Worm (Caenorhabditis elegans) whole organism, L2 larva: ENCODE measurements around the gene ZC449.2.

Experiments used
- Y55F3AM.14 ChIP-seq: fragments of 200-800 bp; sonication (Bioruptor generic); optimal IDR thresholded peaks from 2 replicates; lab custom pipeline; 2018; ENCODE audit warnings: mild to moderate bottlenecking, missing genetic modification characterization, missing compliant biosample characterization
- alr-1 ChIP-seq: fragments of 150-350 bp; optimal IDR thresholded peaks from 2 replicates; lab custom pipeline; 2014; ENCODE audit warnings: missing biosample characterization, missing genetic modification characterization
- ama-1 ChIP-seq: fragments of 150-350 bp; optimal IDR thresholded peaks from 2 replicates; lab custom pipeline; 2018; ENCODE audit warnings: inconsistent platforms
- gmeb-1 ChIP-seq: fragments of 150-350 bp; optimal IDR thresholded peaks from 2 replicates; lab custom pipeline; 2014; ENCODE audit warnings: missing biosample characterization, missing genetic modification characterization
- lin-39 ChIP-seq: fragments of 150-350 bp; optimal IDR thresholded peaks from 2 replicates; lab custom pipeline; 2014; ENCODE audit warnings: missing biosample characterization, missing genetic modification reagents, missing genetic modification characterization
- mab-5 ChIP-seq: fragments of 150-350 bp; optimal IDR thresholded peaks from 2 replicates; lab custom pipeline; 2014; ENCODE audit warnings: missing biosample characterization, missing genetic modification characterization
- nhr-11 ChIP-seq: fragments of 150-350 bp; optimal IDR thresholded peaks from 2 replicates; lab custom pipeline; 2014; ENCODE audit warnings: missing biosample characterization, missing genetic modification characterization
- nhr-129 ChIP-seq: fragments of 150-350 bp; optimal IDR thresholded peaks from 2 replicates; lab custom pipeline; 2014; ENCODE audit warnings: missing biosample characterization, missing genetic modification characterization
- nhr-237 ChIP-seq: fragments of 150-350 bp; optimal IDR thresholded peaks from 2 replicates; lab custom pipeline; 2014; ENCODE audit warnings: missing biosample characterization, missing genetic modification characterization
- nhr-25 ChIP-seq: fragments of 150-350 bp; sonication (generic microtip); optimal IDR thresholded peaks from 3 replicates; lab custom pipeline; 2014; ENCODE audit warnings: missing biosample characterization, missing genetic modification characterization
- unc-55 ChIP-seq: fragments of 150-350 bp; sonication (generic microtip); optimal IDR thresholded peaks from 3 replicates; lab custom pipeline; 2014; ENCODE audit warnings: missing biosample characterization, missing genetic modification reagents, missing genetic modification characterization
- unc-62 ChIP-seq: fragments of 150-350 bp; optimal IDR thresholded peaks from 2 replicates; lab custom pipeline; 2014; ENCODE audit warnings: missing biosample characterization, missing genetic modification reagents, missing genetic modification characterization
- zag-1 ChIP-seq: fragments of 150-350 bp; optimal IDR thresholded peaks from 2 replicates; lab custom pipeline; 2014; ENCODE audit warnings: missing biosample characterization, missing genetic modification characterization
- ztf-11 ChIP-seq: sonication (generic microtip); optimal IDR thresholded peaks from 2 replicates; lab custom pipeline; 2017; ENCODE audit warnings: missing biosample characterization, missing genetic modification characterization

DNA sequence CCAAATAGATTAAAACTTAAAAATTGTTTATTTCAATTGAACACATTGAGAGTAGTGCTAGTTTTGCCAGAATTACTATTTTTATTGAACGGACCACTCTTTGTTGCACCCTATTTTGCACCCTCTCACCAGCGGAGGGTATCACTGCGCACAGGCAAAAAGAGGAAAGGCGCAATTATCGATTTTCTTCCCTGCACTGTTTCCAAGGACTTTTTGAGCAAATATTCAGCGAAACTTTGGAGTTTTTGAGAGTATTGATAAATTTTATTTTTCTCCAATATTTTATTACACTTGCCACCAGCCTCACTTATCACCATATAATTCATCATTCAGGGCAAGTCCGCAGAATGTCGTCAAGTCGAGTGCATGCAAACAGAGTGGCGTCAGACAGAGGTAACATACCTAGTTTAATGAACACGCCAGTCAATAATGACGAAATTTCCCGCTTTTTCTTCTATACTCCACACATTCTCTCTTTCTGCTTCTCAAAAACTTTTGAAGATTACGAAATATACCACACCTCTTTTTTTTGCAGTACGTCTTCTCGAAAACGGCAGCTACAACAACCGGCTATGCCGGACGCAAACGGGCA is 2.9 kb upstream of the ZC449.2 start:
- TF ChIP-seq mab-5 (tag; lab: Kevin White, UChicago) (no peak), ama-1 (lab: Kevin White, UChicago) (no peak), Y55F3AM.14 (GFP tag; lab: Kevin White, UChicago) (no peak), alr-1 (tag; lab: Kevin White, UChicago) (no peak), lin-39 (no peak), nhr-25 (tag; lab: Kevin White, UChicago) (no peak), unc-55 (GFP tag; lab: Kevin White, UChicago) (peak; percentile 75), unc-62 (GFP tag; lab: Kevin White, UChicago) (no peak), nhr-237 (tag; lab: Kevin White, UChicago) (no peak), ztf-11 (tag; lab: Kevin White, UChicago) (no peak), zag-1 (no peak), nhr-11 (tag; lab: Kevin White, UChicago) (no peak), gmeb-1 (peak; percentile 0), nhr-129 (peak; percentile 72)
